Worm (Caenorhabditis elegans) whole organism, early embryonic: ENCODE measurements around the gene vps-35.

Source experiments
- F13C5.2 ChIP-seq: sonication (generic microtip); optimal IDR thresholded peaks from 2 replicates; lab custom pipeline; 2017; ENCODE audit warnings: mild to moderate bottlenecking, missing genetic modification characterization, inconsistent platforms, missing compliant biosample characterization
- aly-1 ChIP-seq: sonication (generic microtip); optimal IDR thresholded peaks from 2 replicates; lab custom pipeline; 2016; ENCODE audit warnings: missing genetic modification characterization, missing compliant biosample characterization
- ama-1 ChIP-seq: fragments of 150-350 bp; optimal IDR thresholded peaks from 2 replicates; lab custom pipeline; 2014
- ceh-36 ChIP-seq: sonication (generic microtip); optimal IDR thresholded peaks from 2 replicates; lab custom pipeline; 2016; ENCODE audit warnings: missing genetic modification characterization, inconsistent platforms, missing compliant biosample characterization
- flt-1 ChIP-seq: fragments of 200-800 bp; sonication (Bioruptor generic); IDR thresholded peaks from 2 replicates; pipeline ENCODE4 v1.3.6; 2022; ENCODE audit warnings: missing genetic modification characterization, missing compliant biosample characterization
- hmbx-1 ChIP-seq: sonication (generic microtip); optimal IDR thresholded peaks from 2 replicates; lab custom pipeline; 2016; ENCODE audit warnings: mild to moderate bottlenecking, missing genetic modification characterization, missing compliant biosample characterization
- tbx-11 ChIP-seq: fragments of 200-800 bp; sonication (Bioruptor generic); IDR thresholded peaks from 2 replicates; pipeline ENCODE4 v1.3.6; 2022; ENCODE audit warnings: missing genetic modification characterization, missing compliant biosample characterization

DNA sequence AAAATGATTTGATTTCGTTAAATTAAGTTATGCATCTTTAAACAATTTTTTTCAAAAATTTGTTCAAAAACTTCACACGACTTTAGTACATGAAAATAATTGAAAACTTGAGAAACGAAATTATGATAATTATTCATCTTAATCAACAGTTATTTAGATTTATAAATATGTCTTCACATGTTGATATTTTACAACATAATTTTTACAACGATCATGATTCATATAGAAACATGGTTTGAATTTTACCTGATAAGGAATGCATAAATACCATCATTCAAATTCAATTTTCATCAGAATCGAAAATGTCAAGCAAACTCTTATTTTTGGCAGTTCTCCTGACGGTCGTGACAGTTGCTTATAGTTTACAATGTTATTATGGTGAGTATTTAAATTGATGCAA, 43.7 kb upstream of the vps-35 start, which contains the start of gene tag-234:
- TF ChIP-seq hmbx-1 (tag; lab: Kevin White, UChicago): no peak
- TF ChIP-seq flt-1 (GFP tag; lab: Robert Waterston, UW): no peak
- TF ChIP-seq ama-1 (lab: Kevin White, UChicago): no peak
- no peak for TF ChIP-seq ceh-36 (tag; lab: Kevin White, UChicago)
- TF ChIP-seq tbx-11 (GFP tag; lab: Robert Waterston, UW): no peak
- TF ChIP-seq F13C5.2 (tag; lab: Kevin White, UChicago): no peak
- TF ChIP-seq aly-1: no peak
